Fruit fly (Drosophila melanogaster) whole organism, embryonic: Measurements from ENCODE around the gene Bfc.

ENCODE experiments used
- CG10274 ChIP-seq: fragments of 200-800 bp; sonication (Bioruptor generic); optimal IDR thresholded peaks from 3 replicates; lab custom pipeline; 2017; ENCODE audit warnings: missing biosample characterization, mild to moderate bottlenecking, missing genetic modification characterization
- CG13894 ChIP-seq: fragments of 200-800 bp; sonication (Bioruptor generic); optimal IDR thresholded peaks from 3 replicates; lab custom pipeline; 2018; ENCODE audit warnings: missing biosample characterization, mild to moderate bottlenecking, missing genetic modification characterization, moderate library complexity
- CG14441 ChIP-seq: fragments of 200-800 bp; sonication (Bioruptor generic); IDR thresholded peaks from 2 replicates; pipeline ENCODE4 v1.3.6; 2022; ENCODE audit warnings: missing biosample characterization, missing genetic modification characterization
- CG14710 ChIP-seq: fragments of 200-800 bp; sonication (Bioruptor generic); optimal IDR thresholded peaks from 3 replicates; lab custom pipeline; 2019; ENCODE audit warnings: missing biosample characterization, mild to moderate bottlenecking, missing genetic modification characterization, moderate library complexity
- CG15011 ChIP-seq: fragments of 200-800 bp; sonication (Bioruptor generic); optimal IDR thresholded peaks from 3 replicates; lab custom pipeline; 2018; ENCODE audit warnings: missing biosample characterization, mild to moderate bottlenecking, missing genetic modification characterization
- CG17802 ChIP-seq: fragments of 200-800 bp; sonication (Bioruptor generic); optimal IDR thresholded peaks from 2 replicates; lab custom pipeline; 2018; ENCODE audit warnings: missing biosample characterization, mild to moderate bottlenecking, missing genetic modification characterization, moderate library complexity
- CG2202 ChIP-seq: fragments of 200-800 bp; sonication (Bioruptor generic); optimal IDR thresholded peaks from 2 replicates; lab custom pipeline; 2018; ENCODE audit warnings: missing biosample characterization, mild to moderate bottlenecking, missing genetic modification characterization
- CG3163 ChIP-seq: fragments of 200-800 bp; sonication (Bioruptor generic); optimal IDR thresholded peaks from 3 replicates; lab custom pipeline; 2016; ENCODE audit warnings: missing biosample characterization, missing genetic modification characterization
- CG34224 ChIP-seq: fragments of 200-800 bp; sonication (Bioruptor generic); IDR thresholded peaks from 3 replicates; pipeline ENCODE4 v1.3.6; 2022; ENCODE audit warnings: missing biosample characterization, missing genetic modification characterization; ENCODE audit not compliant: partially characterized antibody
- CG3838 ChIP-seq: fragments of 200-800 bp; sonication (Bioruptor generic); optimal IDR thresholded peaks from 3 replicates; lab custom pipeline; 2016; ENCODE audit warnings: missing biosample characterization, missing genetic modification characterization
- CG3847 ChIP-seq: fragments of 200-800 bp; sonication (Bioruptor generic); IDR thresholded peaks from 2 replicates; pipeline ENCODE4 v1.3.6; 2022; ENCODE audit warnings: missing biosample characterization, missing genetic modification characterization
- CG4328 ChIP-seq: fragments of 200-800 bp; sonication (Bioruptor generic); optimal IDR thresholded peaks from 3 replicates; lab custom pipeline; 2017; ENCODE audit warnings: missing biosample characterization, missing genetic modification reagents, missing genetic modification characterization
- CG7928 ChIP-seq: fragments of 200-800 bp; sonication (Bioruptor generic); optimal IDR thresholded peaks from 2 replicates; lab custom pipeline; 2017; ENCODE audit warnings: missing biosample characterization, mild to moderate bottlenecking, missing genetic modification characterization
- CG8089 ChIP-seq: fragments of 200-800 bp; sonication (Bioruptor generic); optimal IDR thresholded peaks from 3 replicates; lab custom pipeline; 2016; ENCODE audit warnings: missing biosample characterization, missing genetic modification characterization
- CG8478 ChIP-seq: fragments of >200 bp; optimal IDR thresholded peaks from 2 replicates; lab custom pipeline; 2018
- CG8944 ChIP-seq: fragments of 200-800 bp; sonication (Bioruptor generic); optimal IDR thresholded peaks from 3 replicates; lab custom pipeline; 2016; ENCODE audit warnings: missing biosample characterization, missing genetic modification characterization
- CG9215 ChIP-seq: fragments of 200-800 bp; sonication (Bioruptor generic); IDR thresholded peaks from 2 replicates; pipeline ENCODE4 v1.3.6; 2022; ENCODE audit warnings: missing biosample characterization, missing genetic modification characterization
- CG9727 ChIP-seq: fragments of 200-800 bp; sonication (Bioruptor generic); optimal IDR thresholded peaks from 3 replicates; lab custom pipeline; 2017; ENCODE audit warnings: missing biosample characterization, mild to moderate bottlenecking, missing genetic modification characterization
- CoRest ChIP-seq: fragments of 200-800 bp; sonication (Bioruptor generic); optimal IDR thresholded peaks from 3 replicates; lab custom pipeline; 2018; ENCODE audit warnings: missing biosample characterization, mild to moderate bottlenecking, missing genetic modification characterization, moderate library complexity
- Dll ChIP-seq: fragments of 200-800 bp; sonication (Bioruptor generic); IDR thresholded peaks from 4 replicates; pipeline ENCODE4 v1.3.6; 2022; ENCODE audit warnings: missing biosample characterization, missing genetic modification characterization; ENCODE audit not compliant: partially characterized antibody
- HLH3B ChIP-seq: fragments of 200-800 bp; sonication (Bioruptor generic); IDR thresholded peaks from 2 replicates; pipeline ENCODE4 v1.3.6; 2022; ENCODE audit warnings: missing biosample characterization, missing genetic modification characterization
- Opbp ChIP-seq: fragments of 200-800 bp; sonication (Bioruptor generic); IDR thresholded peaks from 3 replicates; pipeline ENCODE4 v1.3.6; 2022; ENCODE audit warnings: missing biosample characterization, missing genetic modification characterization; ENCODE audit not compliant: partially characterized antibody
- Side ChIP-seq: fragments of 200-800 bp; sonication (Bioruptor generic); optimal IDR thresholded peaks from 2 replicates; lab custom pipeline; 2016; ENCODE audit warnings: missing biosample characterization, missing genetic modification characterization
- TFAM ChIP-seq: fragments of 200-800 bp; sonication (Bioruptor generic); optimal IDR thresholded peaks from 2 replicates; lab custom pipeline; 2017; ENCODE audit warnings: missing biosample characterization, missing genetic modification characterization, inconsistent platforms
- az2 ChIP-seq: fragments of 200-800 bp; sonication (Bioruptor generic); optimal IDR thresholded peaks from 3 replicates; lab custom pipeline; 2016; ENCODE audit warnings: missing biosample characterization, missing genetic modification characterization
- bcd ChIP-seq: fragments of 200-800 bp; sonication (Bioruptor generic); optimal IDR thresholded peaks from 2 replicates; lab custom pipeline; 2017; ENCODE audit warnings: missing biosample characterization, mild to moderate bottlenecking, missing genetic modification characterization
- bigmax ChIP-seq: fragments of 200-800 bp; sonication (Bioruptor generic); optimal IDR thresholded peaks from 2 replicates; lab custom pipeline; 2018; ENCODE audit warnings: missing biosample characterization, mild to moderate bottlenecking, missing genetic modification characterization
- bsh ChIP-seq, 2 experiments: fragments of 200-800 bp; sonication (Bioruptor generic); optimal IDR thresholded peaks; 2 replicates each; lab custom pipeline; 2017 to 2018; ENCODE audit warnings: mild to moderate bottlenecking in 2 of 2, missing biosample characterization in 2 of 2, missing genetic modification characterization in 2 of 2, moderate library complexity in 1 of 2
- cad ChIP-seq: fragments of >200 bp; optimal IDR thresholded peaks from 2 replicates; lab custom pipeline; 2017; ENCODE audit warnings: missing biosample characterization, missing genetic modification characterization
- chif ChIP-seq, 2 experiments: fragments of 200-800 bp; sonication (Bioruptor generic); optimal IDR thresholded peaks; 3 replicates each; lab custom pipeline; 2016; ENCODE audit warnings: missing biosample characterization in 2 of 2, missing genetic modification characterization in 2 of 2
- ci ChIP-seq: fragments of 200-800 bp; sonication (Bioruptor generic); IDR thresholded peaks from 3 replicates; pipeline ENCODE4 v1.3.6; 2022; ENCODE audit warnings: missing biosample characterization, missing genetic modification characterization
- corto ChIP-seq: fragments of 200-800 bp; sonication (Bioruptor generic); optimal IDR thresholded peaks from 2 replicates; lab custom pipeline; 2016; ENCODE audit warnings: missing biosample characterization, mild to moderate bottlenecking, missing genetic modification characterization, moderate library complexity
- ems ChIP-seq: fragments of 200-800 bp; sonication (Bioruptor generic); optimal IDR thresholded peaks from 3 replicates; lab custom pipeline; 2016; ENCODE audit warnings: missing biosample characterization, missing genetic modification characterization
- fu2 ChIP-seq: fragments of 200-800 bp; sonication (Bioruptor generic); optimal IDR thresholded peaks from 2 replicates; lab custom pipeline; 2016; ENCODE audit warnings: missing biosample characterization, missing genetic modification characterization
- gfzf ChIP-seq: fragments of 200-800 bp; sonication (Bioruptor generic); optimal IDR thresholded peaks from 2 replicates; lab custom pipeline; 2016; ENCODE audit warnings: missing biosample characterization, mild to moderate bottlenecking, missing genetic modification characterization, moderate library complexity
- org-1 ChIP-seq: fragments of 200-800 bp; sonication (Bioruptor generic); optimal IDR thresholded peaks from 2 replicates; lab custom pipeline; 2017; ENCODE audit warnings: missing biosample characterization, missing genetic modification characterization
- p53 ChIP-seq: fragments of 200-800 bp; sonication (Bioruptor generic); optimal IDR thresholded peaks from 2 replicates; lab custom pipeline; 2016; ENCODE audit warnings: missing biosample characterization, missing genetic modification characterization
- peb ChIP-seq: fragments of 200-800 bp; sonication (Bioruptor generic); IDR thresholded peaks from 2 replicates; pipeline ENCODE4 v1.3.6; 2022; ENCODE audit warnings: missing biosample characterization, missing genetic modification characterization
- prd ChIP-seq, 3 experiments: fragments of >200 bp in 2 of 3; fragments of 200-800 bp in 1 of 3; sonication (Bioruptor generic) in 1 of 3; optimal IDR thresholded peaks in 2 of 3; IDR thresholded peaks in 1 of 3; 2 replicates in 2 of 3; 3 replicates in 1 of 3; pipeline versions ENCODE4 v1.3.6 to Lab custom; 2017 to 2022; ENCODE audit warnings: missing biosample characterization in 1 of 3, missing genetic modification characterization in 1 of 3
- pum ChIP-seq: fragments of 200-800 bp; sonication (Bioruptor generic); optimal IDR thresholded peaks from 2 replicates; lab custom pipeline; 2016; ENCODE audit warnings: missing biosample characterization, missing genetic modification characterization
- seq ChIP-seq: fragments of 200-800 bp; sonication (Bioruptor generic); IDR thresholded peaks from 2 replicates; pipeline ENCODE4 v1.3.6; 2022; ENCODE audit warnings: missing biosample characterization, missing genetic modification characterization
- sima ChIP-seq: fragments of 200-800 bp; sonication (Bioruptor generic); optimal IDR thresholded peaks from 2 replicates; lab custom pipeline; 2016; ENCODE audit warnings: missing biosample characterization, missing genetic modification characterization
- tll ChIP-seq, 2 experiments: fragments of 200-800 bp in 1 of 2; fragments of >200 bp in 1 of 2; sonication (Bioruptor generic) in 1 of 2; optimal IDR thresholded peaks; 2 replicates each; lab custom pipeline; 2017 to 2019; ENCODE audit warnings: missing biosample characterization in 2 of 2, missing genetic modification characterization in 2 of 2, mild to moderate bottlenecking in 1 of 2, moderate library complexity in 1 of 2
- ttk ChIP-seq: fragments of 200-800 bp; sonication (Bioruptor generic); IDR thresholded peaks from 2 replicates; pipeline ENCODE4 v2.1.2; 2022; ENCODE audit warnings: missing biosample characterization, missing genetic modification characterization
- twi ChIP-seq: fragments of 200-800 bp; optimal IDR thresholded peaks from 2 replicates; lab custom pipeline; 2019; ENCODE audit warnings: missing biosample characterization, mild to moderate bottlenecking, missing genetic modification characterization, moderate library complexity
- yki ChIP-seq: fragments of >200 bp; optimal IDR thresholded peaks from 3 replicates; lab custom pipeline; 2018
- z ChIP-seq: fragments of 200-800 bp; sonication (Bioruptor generic); IDR thresholded peaks from 3 replicates; pipeline ENCODE4 v1.3.6; 2022; ENCODE audit warnings: missing biosample characterization, missing genetic modification characterization
- zen ChIP-seq: fragments of 200-800 bp; sonication (Bioruptor generic); optimal IDR thresholded peaks from 3 replicates; lab custom pipeline; 2018; ENCODE audit warnings: missing biosample characterization, mild to moderate bottlenecking, missing genetic modification characterization, moderate library complexity

Gene Bfc

dm6 chr3L:1204674-1205547 is 45.6 kb upstream of the Bfc start, which contains the start of gene CG9119 (continued):
- TF ChIP-seq tll (GFP tag; optimal IDR thresholded peaks at IDR 0.05; lab: Kevin White, UChicago) (no peak), CG3838 (no peak), z (no peak), org-1 (GFP tag; lab: Kevin White, UChicago) (peak; percentile 80), CG8478 (lab: Kevin White, UChicago) (no peak), cad (GFP tag; lab: Kevin White, UChicago) (no peak), pum (peak; percentile 51), CG2202 (peak; percentile 17), CG34224 (GFP tag; lab: Robert Waterston, UW) (no peak), az2 (peak; percentile 42), TFAM (GFP tag; lab: Kevin White, UChicago) (no peak), CG14441 (peak; percentile 51), fu2 (GFP tag; lab: Kevin White, UChicago) (peak; percentile 64), chif (GFP tag; optimal IDR thresholded peaks at IDR 0.05; lab: Kevin White, UChicago) (peak; percentile 37 to 42), CG8944 (GFP tag; lab: Kevin White, UChicago) (peak; percentile 62), bcd (GFP tag; lab: Kevin White, UChicago) (peak; percentile 73), CG10274 (GFP tag; lab: Kevin White, UChicago) (peak; percentile 55), bigmax (no peak), CG3163 (peak; percentile 20), twi (tag; lab: Kevin White, UChicago) (peak; percentile 51), gfzf (GFP tag; lab: Kevin White, UChicago) (no peak), CG9215 (GFP tag; lab: Robert Waterston, UW) (peak; percentile 63), CG7928 (GFP tag; lab: Kevin White, UChicago) (peak; percentile 13), yki (lab: Kevin White, UChicago) (no peak), prd (optimal IDR thresholded peaks at IDR 0.05; lab: Kevin White, UChicago) (no peak), prd (GFP tag; IDR thresholded peaks at IDR 0.05; lab: Robert Waterston, UW) (peak; percentile 70; the same call in 2 of the 3 replicates), ems (GFP tag; lab: Kevin White, UChicago) (peak; percentile 35), sima (GFP tag; lab: Kevin White, UChicago) (no peak), CG17802 (tag; lab: Kevin White, UChicago) (no peak), CG3847 (peak; percentile 52; the same call in 1 of the 2 replicates), CG13894 (tag; lab: Kevin White, UChicago) (peak; percentile 50), Opbp (GFP tag; lab: Robert Waterston, UW) (no peak), CoRest (tag; lab: Kevin White, UChicago) (peak; percentile 73), CG8089 (GFP tag; lab: Kevin White, UChicago) (peak; percentile 31), zen (no peak), Side (GFP tag; lab: Kevin White, UChicago) (peak; percentile 68), HLH3B (GFP tag; lab: Robert Waterston, UW) (peak; percentile 39; the same call in 1 of the 2 replicates), seq (GFP tag; lab: Robert Waterston, UW) (peak; percentile 44; the same call in 1 of the 2 replicates), CG4328 (GFP tag; lab: Kevin White, UChicago) (peak; percentile 52), CG9727 (GFP tag; lab: Kevin White, UChicago) (peak; percentile 69), peb (GFP tag; lab: Robert Waterston, UW) (0 out of 2 replicates have a peak, but pooled peaks have one; percentile 13), ci (GFP tag; lab: Robert Waterston, UW) (no peak), CG15011 (GFP tag; lab: Kevin White, UChicago) (peak; percentile 66), ttk (GFP tag; lab: Robert Waterston, UW) (peak; percentile 34; the same call in 1 of the 2 replicates), Dll (no peak), p53 (GFP tag; lab: Kevin White, UChicago) (peak; percentile 11), CG14710 (peak; percentile 66), corto (GFP tag; lab: Kevin White, UChicago) (no peak), bsh (GFP tag; optimal IDR thresholded peaks at IDR 0.05; lab: Kevin White, UChicago) (peak in 1 of 2 experiments; percentile 57)
